Fruit fly (Drosophila melanogaster): ENCODE measurements around the gene CG18547.

The CG18547 gene

DNA sequence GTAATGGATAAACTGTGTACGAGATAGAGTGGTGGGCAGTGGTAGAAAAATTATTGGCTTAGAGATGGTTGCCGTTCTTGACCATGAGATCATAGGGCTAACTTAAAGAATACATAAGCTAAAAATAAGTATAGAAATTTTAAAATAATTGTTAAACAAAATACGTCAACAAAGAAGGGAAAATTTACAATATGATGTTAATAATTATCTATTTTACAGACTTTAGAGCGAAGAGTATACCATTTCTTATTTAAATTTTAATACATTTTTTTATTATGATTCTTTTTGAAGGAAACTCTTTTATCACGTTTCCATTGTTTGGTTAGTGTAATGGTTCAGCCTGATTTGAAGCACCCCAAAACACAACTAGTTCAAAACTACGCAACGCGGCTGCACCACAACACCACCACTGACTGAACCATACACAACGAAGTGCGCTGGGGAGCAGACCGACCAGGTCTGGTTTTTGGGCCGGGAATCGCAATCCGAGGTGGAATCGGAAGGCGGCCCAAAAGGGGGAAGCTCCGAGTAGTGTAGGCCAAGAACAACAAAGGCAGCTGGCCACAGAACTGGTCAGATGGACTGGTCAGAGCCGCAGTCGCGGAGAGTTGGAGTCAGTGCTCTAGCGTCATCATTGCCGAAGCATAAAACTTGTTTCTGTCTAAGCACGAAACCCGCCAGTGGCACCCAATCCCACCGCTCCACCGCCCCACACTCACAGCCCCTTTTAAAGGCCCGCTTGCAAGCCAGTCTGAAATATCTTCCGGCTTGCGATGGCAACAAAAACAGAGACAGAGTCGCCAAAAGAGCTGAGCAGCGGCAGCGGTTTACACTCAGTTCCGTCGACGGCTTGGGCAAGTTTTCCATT lies 34.5 kb downstream of the CG18547 start (continued):
- no peak for TF ChIP-seq esg (GFP tag; conservative IDR thresholded peaks at IDR 0.05)
- TF ChIP-seq ranshi (GFP tag; IDR thresholded peaks at IDR 0.05) = no peak
- TF ChIP-seq CG4282 (GFP tag; optimal IDR thresholded peaks at IDR 0.05) = no peak
- no peak for TF ChIP-seq Trl (optimal IDR thresholded peaks at IDR 0.05)
- no peak for TF ChIP-seq Trl (GFP tag; optimal IDR thresholded peaks at IDR 0.05)
- TF ChIP-seq eve (GFP tag; optimal IDR thresholded peaks at IDR 0.05) = no peak
- peak; percentile 81 for TF ChIP-seq CG12769 (tag; optimal IDR thresholded peaks at IDR 0.05)
- TF ChIP-seq CG31441 (GFP tag; IDR thresholded peaks at IDR 0.05) = no peak
- no peak for TF ChIP-seq ERR (GFP tag; optimal IDR thresholded peaks at IDR 0.05)
- peak; percentile 84 for TF ChIP-seq chinmo (GFP tag; IDR thresholded peaks at IDR 0.05; ENCODE audit: partially characterized antibody)
- TF ChIP-seq CG7745 (tag; optimal IDR thresholded peaks at IDR 0.05) = no peak
- TF ChIP-seq Doc2 (GFP tag; IDR thresholded peaks at IDR 0.05) = no peak
- no peak for TF ChIP-seq pum (GFP tag; optimal IDR thresholded peaks at IDR 0.05)
- no peak for TF ChIP-seq Sox102F (GFP tag; optimal IDR thresholded peaks at IDR 0.05)
- no peak for TF ChIP-seq tin (GFP tag; optimal IDR thresholded peaks at IDR 0.05)
- TF ChIP-seq CG1603 (tag; optimal IDR thresholded peaks at IDR 0.05) = no peak
- no peak for TF ChIP-seq CG1647 (GFP tag; optimal IDR thresholded peaks at IDR 0.05)
- TF ChIP-seq CG13624 (GFP tag; optimal IDR thresholded peaks at IDR 0.05) = no peak
- no peak for TF ChIP-seq bab2 (GFP tag; optimal IDR thresholded peaks at IDR 0.05)
- TF ChIP-seq Oaz (GFP tag; IDR thresholded peaks at IDR 0.05) = 0 out of 2 replicates have a peak, but pooled peaks have one; percentile 7
- TF ChIP-seq bigmax (GFP tag; optimal IDR thresholded peaks at IDR 0.05) = no peak
- no peak for TF ChIP-seq CG13287 (GFP tag; IDR thresholded peaks at IDR 0.05; ENCODE audit: partially characterized antibody)
- no peak for TF ChIP-seq Hr51 (GFP tag; optimal IDR thresholded peaks at IDR 0.05)
- no peak for TF ChIP-seq Oli (tag; optimal IDR thresholded peaks at IDR 0.05)
- no peak for TF ChIP-seq CG7987 (GFP tag; optimal IDR thresholded peaks at IDR 0.05)
- no peak for TF ChIP-seq Sox100B (GFP tag; optimal IDR thresholded peaks at IDR 0.05)
- TF ChIP-seq Blimp-1 (GFP tag; optimal IDR thresholded peaks at IDR 0.05) = no peak
- TF ChIP-seq yki (optimal IDR thresholded peaks at IDR 0.05) = no peak
- no peak for TF ChIP-seq CG10366 (GFP tag; IDR thresholded peaks at IDR 0.05)
- no peak for TF ChIP-seq cwo (GFP tag; optimal IDR thresholded peaks at IDR 0.05)
- no peak for TF ChIP-seq wek (GFP tag; optimal IDR thresholded peaks at IDR 0.05)
- no peak for TF ChIP-seq grau (tag; optimal IDR thresholded peaks at IDR 0.05)
- no peak for TF ChIP-seq Elba2 (GFP tag; optimal IDR thresholded peaks at IDR 0.05)
- TF ChIP-seq CG4617 (GFP tag; optimal IDR thresholded peaks at IDR 0.05; ENCODE audit: borderline replicate concordance) = no peak
- no peak for TF ChIP-seq CG16863 (GFP tag; optimal IDR thresholded peaks at IDR 0.05)
- TF ChIP-seq CG9609 (GFP tag; optimal IDR thresholded peaks at IDR 0.05) = no peak
- TF ChIP-seq CG10979 (tag; optimal IDR thresholded peaks at IDR 0.05) = no peak
- 0 out of 2 replicates have a peak, but pooled peaks have one; percentile 4 for TF ChIP-seq NFAT (GFP tag; IDR thresholded peaks at IDR 0.05)
- 0 out of 2 replicates have a peak, but pooled peaks have one; percentile 23 for TF ChIP-seq bbx (GFP tag; IDR thresholded peaks at IDR 0.05; ENCODE audit: partially characterized antibody)
- TF ChIP-seq NC2β (GFP tag; optimal IDR thresholded peaks at IDR 0.05) = no peak
- TF ChIP-seq CG17328 (GFP tag; IDR thresholded peaks at IDR 0.05) = no peak
- TF ChIP-seq Jarid2 (GFP tag; optimal IDR thresholded peaks at IDR 0.05) = no peak
- no peak for TF ChIP-seq rib (GFP tag; IDR thresholded peaks at IDR 0.05)
- peak; percentile 26; the same call in 1 of the 2 replicates for TF ChIP-seq CG31224 (GFP tag; IDR thresholded peaks at IDR 0.05)
- TF ChIP-seq Dp (GFP tag; optimal IDR thresholded peaks at IDR 0.05) = no peak
- TF ChIP-seq crc (GFP tag; optimal IDR thresholded peaks at IDR 0.05) = no peak
- no peak for TF ChIP-seq Dbx (GFP tag; IDR thresholded peaks at IDR 0.05)
- TF ChIP-seq Eip74EF (GFP tag; optimal IDR thresholded peaks at IDR 0.05) = peak in 1 of 2 experiments; percentile 62
- TF ChIP-seq otp (GFP tag; IDR thresholded peaks at IDR 0.05) = no peak
